Worm (Caenorhabditis elegans) whole organism, L1 larva: ENCODE measurements around the gene C49H3.12.
A peak's percentile ranks its signal among the peaks of the same experiment; 100 is the strongest.

Source experiments
- C04F5.9 ChIP-seq: sonication (generic microtip); optimal IDR thresholded peaks from 2 replicates; lab custom pipeline; 2016; ENCODE audit warnings: missing genetic modification characterization, missing compliant biosample characterization
- C34B4.2 ChIP-seq: sonication (generic microtip); optimal IDR thresholded peaks from 2 replicates; lab custom pipeline; 2017; ENCODE audit warnings: mild to moderate bottlenecking, missing genetic modification characterization, missing compliant biosample characterization
- aha-1 ChIP-seq: fragments of 150-350 bp; optimal IDR thresholded peaks from 2 replicates; lab custom pipeline; 2014; ENCODE audit warnings: missing biosample characterization, missing genetic modification characterization
- aly-2 ChIP-seq: fragments of 150-350 bp; optimal IDR thresholded peaks from 2 replicates; lab custom pipeline; 2014; ENCODE audit warnings: missing biosample characterization, missing genetic modification characterization
- blmp-1 ChIP-seq: fragments of 150-350 bp; optimal IDR thresholded peaks from 2 replicates; lab custom pipeline; 2014; ENCODE audit warnings: missing biosample characterization, missing genetic modification characterization
- ceh-63 ChIP-seq: fragments of 200-800 bp; sonication (Bioruptor generic); optimal IDR thresholded peaks from 2 replicates; lab custom pipeline; 2018; ENCODE audit warnings: mild to moderate bottlenecking, missing genetic modification characterization, missing compliant biosample characterization
- dpl-1 ChIP-seq, 3 experiments: fragments of 150-350 bp in 2 of 3; sonication (generic microtip) in 1 of 3; optimal IDR thresholded peaks; 2 replicates each; lab custom pipeline; 2014 to 2017; ENCODE audit warnings: missing biosample characterization in 3 of 3, missing genetic modification characterization in 3 of 3, missing genetic modification reagents in 3 of 3
- dsc-1 ChIP-seq: sonication (generic microtip); optimal IDR thresholded peaks from 2 replicates; lab custom pipeline; 2016; ENCODE audit warnings: mild to moderate bottlenecking, missing genetic modification characterization, missing compliant biosample characterization
- efl-1 ChIP-seq, 4 experiments: fragments of 150-350 bp; optimal IDR thresholded peaks in 3 of 4; peaks in 1 of 4; 1 replicate in 1 of 4; 2 replicates in 3 of 4; lab custom pipeline; 2014; ENCODE audit warnings: missing biosample characterization in 2 of 4, missing genetic modification characterization in 2 of 4, missing genetic modification reagents in 2 of 4
- efl-3 ChIP-seq: fragments of 200-800 bp; sonication (Bioruptor generic); optimal IDR thresholded peaks from 2 replicates; lab custom pipeline; 2018; ENCODE audit warnings: mild to moderate bottlenecking, missing genetic modification characterization, missing compliant biosample characterization
- egl-27 ChIP-seq, 2 experiments: fragments of 150-350 bp in 1 of 2; sonication (generic microtip); optimal IDR thresholded peaks; 3 replicates each; lab custom pipeline; 2017 to 2018; ENCODE audit warnings: missing biosample characterization in 2 of 2, missing genetic modification characterization in 2 of 2, missing genetic modification reagents in 2 of 2
- ets-5 ChIP-seq: fragments of 200-800 bp; sonication (Bioruptor generic); IDR thresholded peaks from 2 replicates; pipeline ENCODE4 v1.3.6; 2022; ENCODE audit warnings: missing genetic modification characterization, missing compliant biosample characterization
- fkh-4 ChIP-seq: sonication (generic microtip); optimal IDR thresholded peaks from 2 replicates; lab custom pipeline; 2016; ENCODE audit warnings: missing compliant biosample characterization, missing genetic modification characterization, borderline replicate concordance
- grh-1 ChIP-seq: fragments of 200-800 bp; sonication (Bioruptor generic); IDR thresholded peaks from 2 replicates; pipeline ENCODE4 v1.3.6; 2022; ENCODE audit warnings: missing genetic modification reagents, missing genetic modification characterization, missing compliant biosample characterization
- hlh-4 ChIP-seq: sonication (generic microtip); optimal IDR thresholded peaks from 2 replicates; lab custom pipeline; 2016; ENCODE audit warnings: mild to moderate bottlenecking, missing genetic modification characterization, missing compliant biosample characterization
- jun-1 ChIP-seq: fragments of 150-350 bp; optimal IDR thresholded peaks from 2 replicates; lab custom pipeline; 2014; ENCODE audit warnings: missing biosample characterization, missing genetic modification reagents, missing genetic modification characterization
- lin-14 ChIP-seq: fragments of 200-800 bp; sonication (Bioruptor generic); optimal IDR thresholded peaks from 2 replicates; lab custom pipeline; 2018; ENCODE audit warnings: mild to moderate bottlenecking, missing genetic modification characterization, moderate library complexity, missing compliant biosample characterization
- lin-15B ChIP-seq: fragments of 150-350 bp; sonication (generic microtip); optimal IDR thresholded peaks from 3 replicates; lab custom pipeline; 2014; ENCODE audit warnings: missing biosample characterization, missing genetic modification characterization
- lin-35 ChIP-seq, 2 experiments: fragments of 150-350 bp; optimal IDR thresholded peaks; 2 replicates each; lab custom pipeline; 2014; ENCODE audit warnings: missing biosample characterization in 2 of 2, missing genetic modification characterization in 2 of 2, missing genetic modification reagents in 2 of 2
- lsy-2 ChIP-seq, 2 experiments: fragments of 150-350 bp; optimal IDR thresholded peaks; 2 replicates each; lab custom pipeline; 2014; ENCODE audit warnings: missing biosample characterization in 2 of 2, missing genetic modification characterization in 2 of 2
- mdl-1 ChIP-seq, 2 experiments: fragments of 150-350 bp; optimal IDR thresholded peaks; 2 replicates each; lab custom pipeline; 2014 to 2017; ENCODE audit warnings: missing biosample characterization in 2 of 2, missing genetic modification characterization in 2 of 2, inconsistent platforms in 1 of 2
- mef-2 ChIP-seq: fragments of 150-350 bp; optimal IDR thresholded peaks from 2 replicates; lab custom pipeline; 2014; ENCODE audit warnings: missing biosample characterization, missing genetic modification characterization
- mep-1 ChIP-seq: fragments of 150-350 bp; optimal IDR thresholded peaks from 2 replicates; lab custom pipeline; 2014; ENCODE audit warnings: missing biosample characterization, missing genetic modification characterization
- nhr-12 ChIP-seq: sonication (generic microtip); optimal IDR thresholded peaks from 2 replicates; lab custom pipeline; 2017; ENCODE audit warnings: missing biosample characterization, missing genetic modification characterization
- nhr-19 ChIP-seq: fragments of 200-800 bp; sonication (Bioruptor generic); conservative IDR thresholded peaks from 2 replicates; pipeline ENCODE4 v1.3.6; 2022; ENCODE audit warnings: missing genetic modification characterization, missing compliant biosample characterization
- nhr-20 ChIP-seq: sonication (generic microtip); optimal IDR thresholded peaks from 2 replicates; lab custom pipeline; 2016; ENCODE audit warnings: mild to moderate bottlenecking, missing genetic modification characterization, missing compliant biosample characterization
- nhr-28 ChIP-seq: fragments of 150-350 bp; optimal IDR thresholded peaks from 2 replicates; lab custom pipeline; 2014; ENCODE audit warnings: missing biosample characterization, missing genetic modification characterization
- nhr-71 ChIP-seq: sonication (generic microtip); optimal IDR thresholded peaks from 2 replicates; lab custom pipeline; 2016; ENCODE audit warnings: mild to moderate bottlenecking, missing genetic modification characterization, moderate library complexity, missing compliant biosample characterization
- nhr-77 ChIP-seq: fragments of 150-350 bp; optimal IDR thresholded peaks from 2 replicates; lab custom pipeline; 2014; ENCODE audit warnings: missing biosample characterization, missing genetic modification characterization
- nhr-84 ChIP-seq: sonication (generic microtip); optimal IDR thresholded peaks from 2 replicates; lab custom pipeline; 2017; ENCODE audit warnings: missing biosample characterization, missing genetic modification characterization
- nhr-90 ChIP-seq: sonication (generic microtip); optimal IDR thresholded peaks from 2 replicates; lab custom pipeline; 2016; ENCODE audit warnings: mild to moderate bottlenecking, missing genetic modification characterization, missing compliant biosample characterization; ENCODE audit not compliant: poor library complexity
- pqm-1 ChIP-seq: sonication (generic microtip); optimal IDR thresholded peaks from 3 replicates; lab custom pipeline; 2017; ENCODE audit warnings: missing biosample characterization, missing genetic modification characterization
- snpc-4 ChIP-seq: fragments of 150-350 bp; optimal IDR thresholded peaks from 2 replicates; lab custom pipeline; 2014; ENCODE audit warnings: missing biosample characterization, missing genetic modification characterization
- snu-23 ChIP-seq: sonication (generic microtip); optimal IDR thresholded peaks from 2 replicates; lab custom pipeline; 2016; ENCODE audit warnings: missing genetic modification characterization, missing compliant biosample characterization
- sptf-1 ChIP-seq: fragments of 150-350 bp; optimal IDR thresholded peaks from 2 replicates; lab custom pipeline; 2014; ENCODE audit warnings: missing biosample characterization, missing genetic modification characterization
- sup-37 ChIP-seq: fragments of 200-800 bp; sonication (Bioruptor generic); optimal IDR thresholded peaks from 2 replicates; lab custom pipeline; 2018; ENCODE audit warnings: mild to moderate bottlenecking, missing genetic modification characterization, missing compliant biosample characterization
- tbx-2 ChIP-seq: sonication (generic microtip); optimal IDR thresholded peaks from 2 replicates; lab custom pipeline; 2016; ENCODE audit warnings: missing genetic modification characterization, missing compliant biosample characterization
- unc-130 ChIP-seq: fragments of 150-350 bp; optimal IDR thresholded peaks from 2 replicates; lab custom pipeline; 2017; ENCODE audit warnings: missing biosample characterization, missing genetic modification characterization, inconsistent platforms
- unc-30 ChIP-seq: sonication (generic microtip); optimal IDR thresholded peaks from 2 replicates; lab custom pipeline; 2017; ENCODE audit warnings: missing biosample characterization, missing genetic modification characterization
- unc-62 ChIP-seq: fragments of 150-350 bp; optimal IDR thresholded peaks from 2 replicates; lab custom pipeline; 2014; ENCODE audit warnings: missing biosample characterization, missing genetic modification reagents, missing genetic modification characterization
- unc-86 ChIP-seq: sonication (generic microtip); optimal IDR thresholded peaks from 2 replicates; lab custom pipeline; 2016; ENCODE audit warnings: missing genetic modification characterization, missing compliant biosample characterization
- vab-15 ChIP-seq: sonication (generic microtip); optimal IDR thresholded peaks from 2 replicates; lab custom pipeline; 2017; ENCODE audit warnings: missing genotype, mild to moderate bottlenecking, missing genetic modification characterization, missing compliant biosample characterization
- xbp-1 ChIP-seq: sonication (generic microtip); optimal IDR thresholded peaks from 2 replicates; lab custom pipeline; 2016; ENCODE audit warnings: missing genetic modification characterization, missing compliant biosample characterization
- zag-1 ChIP-seq: fragments of 150-350 bp; optimal IDR thresholded peaks from 2 replicates; lab custom pipeline; 2014; ENCODE audit warnings: missing biosample characterization, missing genetic modification characterization

The C49H3.12 gene

ce11 chrIV:7920126-7920525 lies 7.0 kb downstream of the C49H3.12 start, which contains the start of gene C49H3.16:
TSS of gene C49H3.16 (plus strand) at chrIV:7920426.
- TF ChIP-seq mep-1 (tag; lab: Kevin White, UChicago) (no peak), dpl-1 (GFP tag; optimal IDR thresholded peaks at IDR 0.05; lab: Kevin White, UChicago) (no peak), nhr-28 (tag; lab: Kevin White, UChicago) (no peak)

ce11 chrIV:7917881-7918280 lies 9.2 kb downstream of the C49H3.12 start:
- no peak for TF ChIP-seq unc-86
- TF ChIP-seq sptf-1 (tag; lab: Kevin White, UChicago): no peak
- TF ChIP-seq fkh-4 (tag; lab: Kevin White, UChicago): no peak
- TF ChIP-seq grh-1: no peak
- no peak for TF ChIP-seq C04F5.9 (tag; lab: Kevin White, UChicago)
- no peak for TF ChIP-seq hlh-4 (tag; lab: Kevin White, UChicago)
- no peak for TF ChIP-seq snpc-4 (tag; lab: Kevin White, UChicago)
- TF ChIP-seq pqm-1 (tag; lab: Kevin White, UChicago): no peak
- TF ChIP-seq nhr-84 (tag; lab: Kevin White, UChicago): no peak
- TF ChIP-seq mdl-1 (tag; optimal IDR thresholded peaks at IDR 0.05; lab: Kevin White, UChicago): no peak
- TF ChIP-seq lin-35 (GFP tag; optimal IDR thresholded peaks at IDR 0.05; lab: Kevin White, UChicago): no peak
- TF ChIP-seq sup-37 (GFP tag; lab: Kevin White, UChicago): no peak
- no peak for TF ChIP-seq unc-30 (tag; lab: Kevin White, UChicago)
- TF ChIP-seq ceh-63: no peak

ce11 chrIV:7916907-7917306 lies 10.2 kb downstream of the C49H3.12 start:
- TF ChIP-seq pqm-1 (tag; lab: Kevin White, UChicago) (no peak), aha-1 (tag; lab: Kevin White, UChicago) (no peak), jun-1 (tag; lab: Kevin White, UChicago) (no peak), nhr-19 (GFP tag; lab: Robert Waterston, UW) (no peak), aly-2 (tag; lab: Kevin White, UChicago) (no peak), nhr-77 (tag; lab: Kevin White, UChicago) (no peak), nhr-28 (tag; lab: Kevin White, UChicago) (no peak), nhr-12 (tag; lab: Kevin White, UChicago) (no peak), nhr-20 (tag; lab: Kevin White, UChicago) (no peak), C34B4.2 (no peak), mef-2 (no peak), unc-62 (GFP tag; lab: Kevin White, UChicago) (no peak), ets-5 (GFP tag; lab: Robert Waterston, UW) (no peak), lsy-2 (tag; optimal IDR thresholded peaks at IDR 0.05; lab: Kevin White, UChicago) (no peak), tbx-2 (tag; lab: Kevin White, UChicago) (no peak), sptf-1 (tag; lab: Kevin White, UChicago) (no peak), unc-130 (tag; lab: Kevin White, UChicago) (no peak)

ce11 chrIV:7914991-7915390 lies 12.1 kb downstream of the C49H3.12 start, which contains the start of gene C49H3.4:
TSS of gene C49H3.4 (plus strand) at chrIV:7915291.
- no peak for TF ChIP-seq zag-1 (tag; lab: Kevin White, UChicago)
- no peak for TF ChIP-seq efl-1 (optimal IDR thresholded peaks at IDR 0.05; lab: Kevin White, UChicago)
- TF ChIP-seq efl-1 (GFP tag; optimal IDR thresholded peaks at IDR 0.05 in 1 of 2; lab: Kevin White, UChicago): peak in 1 of 2 experiments; percentile 71

ce11 chrIV:7910197-7910735 lies 16.9 kb downstream of the C49H3.12 start, which contains the start of the genes npp-27 and ntl-4:
TSS of gene npp-27 (minus strand) at chrIV:7910247.
TSS of gene ntl-4 (plus strand) at chrIV:7910575.
- TF ChIP-seq lin-14 (peak; percentile 24), nhr-28 (tag; lab: Kevin White, UChicago) (no peak), nhr-20 (tag; lab: Kevin White, UChicago) (peak; percentile 41), pqm-1 (tag; lab: Kevin White, UChicago) (no peak), blmp-1 (tag; lab: Kevin White, UChicago) (peak; percentile 18), nhr-90 (tag; lab: Kevin White, UChicago) (no peak), nhr-71 (tag; lab: Kevin White, UChicago) (peak; percentile 53), grh-1 (no peak), lin-15B (tag; lab: Kevin White, UChicago) (no peak), vab-15 (tag; lab: Kevin White, UChicago) (no peak), dsc-1 (tag; lab: Kevin White, UChicago) (peak; percentile 32), efl-3 (GFP tag; lab: Kevin White, UChicago) (no peak), snu-23 (GFP tag; lab: Kevin White, UChicago) (peak; percentile 33), sup-37 (GFP tag; lab: Kevin White, UChicago) (no peak), xbp-1 (tag; lab: Kevin White, UChicago) (no peak), efl-1 (optimal IDR thresholded peaks at IDR 0.05; lab: Kevin White, UChicago) (peak; percentile 25 to 37), efl-1 (GFP tag; optimal IDR thresholded peaks at IDR 0.05 in 1 of 2; lab: Kevin White, UChicago) (peak; percentile 29 to 80), egl-27 (tag; optimal IDR thresholded peaks at IDR 0.05; lab: Kevin White, UChicago) (no peak), lin-35 (GFP tag; optimal IDR thresholded peaks at IDR 0.05; lab: Kevin White, UChicago) (peak; percentile 21 to 51), unc-62 (GFP tag; lab: Kevin White, UChicago) (no peak)
